Worm (Caenorhabditis elegans) whole organism, L2 larva: ENCODE measurements around the gene R12G8.1.

Experiments used
- ZK546.5 ChIP-seq: sonication (generic microtip); optimal IDR thresholded peaks from 2 replicates; lab custom pipeline; 2017; ENCODE audit warnings: missing biosample characterization, missing genetic modification characterization
- fos-1 ChIP-seq: fragments of 150-350 bp; optimal IDR thresholded peaks from 2 replicates; lab custom pipeline; 2014; ENCODE audit warnings: missing biosample characterization, missing genetic modification characterization
- lin-11 ChIP-seq: fragments of 150-350 bp; sonication (generic microtip); optimal IDR thresholded peaks from 2 replicates; lab custom pipeline; 2014; ENCODE audit warnings: missing biosample characterization, missing genetic modification characterization, inconsistent platforms, mixed read lengths
- unc-55 ChIP-seq: fragments of 150-350 bp; sonication (generic microtip); optimal IDR thresholded peaks from 3 replicates; lab custom pipeline; 2014; ENCODE audit warnings: missing biosample characterization, missing genetic modification reagents, missing genetic modification characterization

ce11 chrV:17798789-17799188 lies 49.7 kb upstream of the R12G8.1 start, which contains the start of gene srx-18:
- TF ChIP-seq fos-1 (tag; lab: Kevin White, UChicago) (no peak), lin-11 (tag; lab: Kevin White, UChicago) (no peak), unc-55 (GFP tag; lab: Kevin White, UChicago) (no peak), ZK546.5 (tag; lab: Kevin White, UChicago) (no peak)
